Worm (Caenorhabditis elegans) whole organism, L3 larva: ENCODE data around the gene syd-2.
A peak's percentile ranks its signal among the peaks of the same experiment; 100 is the strongest.

Experiments used
- R02D3.7 ChIP-seq: fragments of 150-350 bp; optimal IDR thresholded peaks from 2 replicates; lab custom pipeline; 2014; ENCODE audit warnings: missing biosample characterization, missing genetic modification characterization
- ZK546.5 ChIP-seq: sonication (generic microtip); optimal IDR thresholded peaks from 2 replicates; lab custom pipeline; 2017; ENCODE audit warnings: missing biosample characterization, missing genetic modification characterization
- aly-2 ChIP-seq: fragments of 150-350 bp; optimal IDR thresholded peaks from 2 replicates; lab custom pipeline; 2014; ENCODE audit warnings: missing biosample characterization, missing genetic modification characterization
- ama-1 ChIP-seq: fragments of 150-350 bp; optimal IDR thresholded peaks from 2 replicates; lab custom pipeline; 2018
- ceh-28 ChIP-seq: fragments of 150-350 bp; optimal IDR thresholded peaks from 2 replicates; lab custom pipeline; 2014; ENCODE audit warnings: missing biosample characterization, missing genetic modification reagents, missing genetic modification characterization
- ceh-82 ChIP-seq: fragments of 150-350 bp; optimal IDR thresholded peaks from 2 replicates; lab custom pipeline; 2014; ENCODE audit warnings: missing biosample characterization, missing genetic modification characterization
- ceh-9 ChIP-seq: sonication (generic microtip); optimal IDR thresholded peaks from 2 replicates; lab custom pipeline; 2018; ENCODE audit warnings: missing biosample characterization, missing genetic modification characterization
- egl-27 ChIP-seq: sonication (generic microtip); optimal IDR thresholded peaks from 4 replicates; lab custom pipeline; 2017; ENCODE audit warnings: missing biosample characterization, missing genetic modification reagents, missing genetic modification characterization
- egl-5 ChIP-seq: fragments of 150-350 bp; optimal IDR thresholded peaks from 2 replicates; lab custom pipeline; 2017; ENCODE audit warnings: missing biosample characterization, missing genetic modification reagents, missing genetic modification characterization, inconsistent platforms
- elt-1 ChIP-seq: fragments of 150-350 bp; optimal IDR thresholded peaks from 2 replicates; lab custom pipeline; 2014; ENCODE audit warnings: missing biosample characterization, missing genetic modification characterization
- elt-2 ChIP-seq: sonication (generic microtip); optimal IDR thresholded peaks from 2 replicates; lab custom pipeline; 2016; ENCODE audit warnings: missing genetic modification reagents, mild to moderate bottlenecking, missing genetic modification characterization, missing compliant biosample characterization
- elt-3 ChIP-seq, 3 experiments: fragments of 150-350 bp in 1 of 3; sonication (generic microtip) in 2 of 3; optimal IDR thresholded peaks; 2 replicates in 2 of 3; 4 replicates in 1 of 3; lab custom pipeline; 2014 to 2017; ENCODE audit warnings: missing biosample characterization in 3 of 3, missing genetic modification characterization in 3 of 3
- eor-1 ChIP-seq, 2 experiments: fragments of 150-350 bp; optimal IDR thresholded peaks; 2 replicates each; lab custom pipeline; 2014 to 2018; ENCODE audit warnings: missing biosample characterization in 2 of 2, missing genetic modification characterization in 2 of 2
- fkh-10 ChIP-seq: sonication (generic microtip); optimal IDR thresholded peaks from 2 replicates; lab custom pipeline; 2017; ENCODE audit warnings: missing biosample characterization, missing genetic modification reagents, missing genetic modification characterization
- fkh-2 ChIP-seq: fragments of 150-350 bp; optimal IDR thresholded peaks from 2 replicates; lab custom pipeline; 2014; ENCODE audit warnings: missing biosample characterization, missing genetic modification reagents, missing genetic modification characterization
- hmg-11 ChIP-seq: sonication (generic microtip); optimal IDR thresholded peaks from 2 replicates; lab custom pipeline; 2016; ENCODE audit warnings: missing genetic modification characterization, missing compliant biosample characterization
- jun-1 ChIP-seq: fragments of 150-350 bp; optimal IDR thresholded peaks from 2 replicates; lab custom pipeline; 2014; ENCODE audit warnings: missing biosample characterization, missing genetic modification reagents, missing genetic modification characterization
- lin-15B ChIP-seq: fragments of 150-350 bp; optimal IDR thresholded peaks from 2 replicates; lab custom pipeline; 2014; ENCODE audit warnings: missing biosample characterization, missing genetic modification characterization
- lin-39 ChIP-seq: fragments of 150-350 bp; optimal IDR thresholded peaks from 2 replicates; lab custom pipeline; 2018; ENCODE audit warnings: missing biosample characterization, missing genetic modification reagents, missing genetic modification characterization
- lsy-12 ChIP-seq: sonication (generic microtip); optimal IDR thresholded peaks from 2 replicates; lab custom pipeline; 2016; ENCODE audit warnings: mild to moderate bottlenecking, missing genetic modification characterization, missing compliant biosample characterization
- mml-1 ChIP-seq: fragments of 150-350 bp; sonication (generic microtip); optimal IDR thresholded peaks from 3 replicates; lab custom pipeline; 2014; ENCODE audit warnings: missing biosample characterization, missing genetic modification characterization
- nfya-1 ChIP-seq: sonication (generic microtip); optimal IDR thresholded peaks from 2 replicates; lab custom pipeline; 2017; ENCODE audit warnings: missing genetic modification characterization, mild to moderate bottlenecking, missing compliant biosample characterization, antibody characterized with exemption, moderate library complexity; ENCODE audit not compliant: insufficient read depth
- nhr-11 ChIP-seq: fragments of 150-350 bp; optimal IDR thresholded peaks from 2 replicates; lab custom pipeline; 2014; ENCODE audit warnings: missing biosample characterization, missing genetic modification characterization
- nhr-23 ChIP-seq: fragments of 150-350 bp; optimal IDR thresholded peaks from 2 replicates; lab custom pipeline; 2014; ENCODE audit warnings: missing biosample characterization, missing genetic modification reagents, missing genetic modification characterization
- nhr-237 ChIP-seq: fragments of 150-350 bp; optimal IDR thresholded peaks from 2 replicates; lab custom pipeline; 2014; ENCODE audit warnings: missing biosample characterization, missing genetic modification characterization
- nhr-25 ChIP-seq: sonication (generic microtip); optimal IDR thresholded peaks from 2 replicates; lab custom pipeline; 2017; ENCODE audit warnings: missing biosample characterization, missing genetic modification characterization
- nhr-28 ChIP-seq: fragments of 150-350 bp; optimal IDR thresholded peaks from 2 replicates; lab custom pipeline; 2014; ENCODE audit warnings: missing biosample characterization, missing genetic modification characterization
- nhr-43 ChIP-seq: sonication (generic microtip); optimal IDR thresholded peaks from 2 replicates; lab custom pipeline; 2016; ENCODE audit warnings: mild to moderate bottlenecking, missing genetic modification characterization, missing compliant biosample characterization; ENCODE audit not compliant: poor library complexity, severe bottlenecking
- nhr-77 ChIP-seq: fragments of 150-350 bp; optimal IDR thresholded peaks from 2 replicates; lab custom pipeline; 2014; ENCODE audit warnings: missing biosample characterization, missing genetic modification characterization
- pha-4 ChIP-seq: fragments of 150-350 bp; optimal IDR thresholded peaks from 2 replicates; lab custom pipeline; 2014; ENCODE audit warnings: missing biosample characterization, missing genetic modification reagents, missing genetic modification characterization
- pqm-1 ChIP-seq: fragments of 150-350 bp; optimal IDR thresholded peaks from 2 replicates; lab custom pipeline; 2017; ENCODE audit warnings: missing biosample characterization, missing genetic modification characterization, inconsistent platforms
- skn-1 ChIP-seq: fragments of 150-350 bp; optimal IDR thresholded peaks from 2 replicates; lab custom pipeline; 2014; ENCODE audit warnings: missing biosample characterization, missing genetic modification characterization
- unc-39 ChIP-seq: sonication (generic microtip); optimal IDR thresholded peaks from 4 replicates; lab custom pipeline; 2017; ENCODE audit warnings: missing biosample characterization, missing genetic modification characterization
- zag-1 ChIP-seq: fragments of 150-350 bp; optimal IDR thresholded peaks from 2 replicates; lab custom pipeline; 2014; ENCODE audit warnings: missing biosample characterization, missing genetic modification characterization
- ztf-11 ChIP-seq: fragments of 150-350 bp; optimal IDR thresholded peaks from 2 replicates; lab custom pipeline; 2014; ENCODE audit warnings: missing biosample characterization, missing genetic modification characterization
- ztf-4 ChIP-seq: fragments of 150-350 bp; optimal IDR thresholded peaks from 2 replicates; lab custom pipeline; 2014; ENCODE audit warnings: missing biosample characterization, missing genetic modification characterization

Gene syd-2

ce11 chrX:10604386-10604785, 49.3 kb upstream of the syd-2 start, which contains the start of gene flp-19:
flp-19 (plus strand) TSS chrX:10604686.
- TF ChIP-seq nhr-237 (tag; lab: Kevin White, UChicago): no peak
- no peak for TF ChIP-seq mml-1 (tag; lab: Kevin White, UChicago)
- no peak for TF ChIP-seq R02D3.7 (tag; lab: Kevin White, UChicago)
- TF ChIP-seq lin-15B: no peak
- no peak for TF ChIP-seq ztf-11
- no peak for TF ChIP-seq ama-1 (lab: Kevin White, UChicago)
- TF ChIP-seq nhr-43 (tag; lab: Kevin White, UChicago): no peak

- peak in 1 of 3 experiments; percentile 20 for TF ChIP-seq elt-3 (tag; optimal IDR thresholded peaks at IDR 0.05; lab: Kevin White, UChicago)
- TF ChIP-seq elt-2 (tag; lab: Kevin White, UChicago): peak; percentile 32
- peak; percentile 43 for TF ChIP-seq nhr-25 (tag; lab: Kevin White, UChicago)
- TF ChIP-seq lin-39 (tag; lab: Kevin White, UChicago): peak; percentile 10
- TF ChIP-seq nhr-43 (tag; lab: Kevin White, UChicago): peak; percentile 39
- no peak for TF ChIP-seq skn-1
- TF ChIP-seq pha-4 (tag; lab: Kevin White, UChicago): no peak
- TF ChIP-seq nhr-77 (tag; lab: Kevin White, UChicago): no peak
- TF ChIP-seq fkh-2 (tag; lab: Kevin White, UChicago): no peak
- peak; percentile 26 for TF ChIP-seq nfya-1 (tag; lab: Kevin White, UChicago)
- no peak for TF ChIP-seq nhr-237 (tag; lab: Kevin White, UChicago)
- peak; percentile 89 for TF ChIP-seq egl-5
- peak; percentile 20 for TF ChIP-seq nhr-23 (tag; lab: Kevin White, UChicago)
- TF ChIP-seq, all 47 proteins: peak for 8
These were observed 44.7 kb upstream of the syd-2 start for ce11 chrX:10599719-10600155.

DNA sequence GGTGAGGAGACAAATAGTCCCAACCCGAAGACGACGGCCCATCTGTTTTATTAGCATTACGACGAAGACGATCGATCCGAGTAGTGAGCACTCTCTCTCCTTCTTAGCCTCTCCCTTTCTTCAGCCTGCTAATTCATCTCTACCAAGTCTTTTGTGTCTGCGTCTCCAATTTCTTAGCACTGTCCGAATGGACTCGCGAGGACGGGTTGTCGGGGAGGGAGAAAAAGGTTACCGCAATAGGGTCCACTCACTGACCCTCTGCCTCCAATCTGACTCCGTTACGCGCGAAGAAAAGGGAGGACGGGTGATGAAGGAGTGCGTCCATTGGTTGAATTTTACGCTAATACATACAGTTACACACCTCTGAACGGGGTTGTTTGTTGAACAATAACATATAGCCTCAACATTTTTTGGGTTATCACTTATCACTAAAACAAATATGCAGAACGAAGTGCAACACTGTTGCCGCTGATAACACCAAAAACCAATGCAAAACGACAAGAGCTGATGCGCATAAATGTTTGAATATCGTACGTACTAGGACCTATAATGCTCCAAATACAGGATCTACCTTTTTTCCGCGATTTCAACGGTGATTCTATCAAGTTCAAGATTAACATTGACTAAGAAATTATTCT, 42.6 kb upstream of the syd-2 start:
- TF ChIP-seq ama-1 (lab: Kevin White, UChicago) (peak; percentile 33), egl-5 (no peak), pha-4 (tag; lab: Kevin White, UChicago) (peak; percentile 34), lin-39 (tag; lab: Kevin White, UChicago) (peak; percentile 78), ceh-28 (tag; lab: Kevin White, UChicago) (peak; percentile 35), zag-1 (no peak), hmg-11 (tag; lab: Kevin White, UChicago) (peak; percentile 55), elt-2 (tag; lab: Kevin White, UChicago) (peak; percentile 66), jun-1 (tag; lab: Kevin White, UChicago) (no peak), nhr-11 (tag; lab: Kevin White, UChicago) (no peak), skn-1 (no peak), ztf-4 (no peak), nfya-1 (tag; lab: Kevin White, UChicago) (peak; percentile 93), lsy-12 (peak; percentile 22), fkh-10 (GFP tag; lab: Kevin White, UChicago) (no peak), nhr-25 (tag; lab: Kevin White, UChicago) (peak; percentile 11), pqm-1 (tag; lab: Kevin White, UChicago) (peak; percentile 15)

ce11 chrX:10596420-10596907, 41.4 kb upstream of the syd-2 start:
- peak; percentile 16 for TF ChIP-seq lin-39 (tag; lab: Kevin White, UChicago)
- no peak for TF ChIP-seq ztf-4
- TF ChIP-seq, all 47 proteins: peak for 1

ce11 chrX:10594701-10595421, 39.8 kb upstream of the syd-2 start:
- TF ChIP-seq nfya-1 (tag; lab: Kevin White, UChicago): peak; percentile 19
- TF ChIP-seq nhr-43 (tag; lab: Kevin White, UChicago): no peak
- no peak for TF ChIP-seq ztf-4
- TF ChIP-seq nhr-23 (tag; lab: Kevin White, UChicago): peak; percentile 32
- TF ChIP-seq elt-2 (tag; lab: Kevin White, UChicago): no peak
- TF ChIP-seq unc-39 (tag; lab: Kevin White, UChicago): no peak
- no peak for TF ChIP-seq elt-1
- TF ChIP-seq ceh-9 (tag; lab: Kevin White, UChicago): no peak
- peak; percentile 90 for TF ChIP-seq fkh-10 (GFP tag; lab: Kevin White, UChicago)
- TF ChIP-seq aly-2: no peak
- TF ChIP-seq pha-4 (tag; lab: Kevin White, UChicago): no peak
- TF ChIP-seq mml-1 (tag; lab: Kevin White, UChicago): no peak
- TF ChIP-seq ceh-28 (tag; lab: Kevin White, UChicago): peak; percentile 4
- TF ChIP-seq ceh-82 (tag; lab: Kevin White, UChicago): no peak
- no peak for TF ChIP-seq nhr-28
- no peak for TF ChIP-seq skn-1
- no peak for TF ChIP-seq ama-1 (lab: Kevin White, UChicago)
- TF ChIP-seq fkh-2 (tag; lab: Kevin White, UChicago): no peak
- peak; percentile 21 for TF ChIP-seq nhr-25 (tag; lab: Kevin White, UChicago)
- no peak for TF ChIP-seq ZK546.5 (tag; lab: Kevin White, UChicago)
- TF ChIP-seq egl-27 (tag; lab: Kevin White, UChicago): no peak
- peak; percentile 21 for TF ChIP-seq egl-5
- no peak for TF ChIP-seq eor-1 (tag; optimal IDR thresholded peaks at IDR 0.05; lab: Kevin White, UChicago)
